Worm (Caenorhabditis elegans) whole organism, L1 larva: ENCODE data around the gene cox-10.

Source experiments
- dpl-1 ChIP-seq, 3 experiments: fragments of 150-350 bp in 2 of 3; sonication (generic microtip) in 1 of 3; optimal IDR thresholded peaks; 2 replicates each; lab custom pipeline; 2014 to 2017; ENCODE audit warnings: missing biosample characterization in 3 of 3, missing genetic modification characterization in 3 of 3, missing genetic modification reagents in 3 of 3
- grh-1 ChIP-seq: fragments of 200-800 bp; sonication (Bioruptor generic); IDR thresholded peaks from 2 replicates; pipeline ENCODE4 v1.3.6; 2022; ENCODE audit warnings: missing genetic modification reagents, missing genetic modification characterization, missing compliant biosample characterization
- lsy-2 ChIP-seq, 2 experiments: fragments of 150-350 bp; optimal IDR thresholded peaks; 2 replicates each; lab custom pipeline; 2014; ENCODE audit warnings: missing biosample characterization in 2 of 2, missing genetic modification characterization in 2 of 2
- nhr-77 ChIP-seq: fragments of 150-350 bp; optimal IDR thresholded peaks from 2 replicates; lab custom pipeline; 2014; ENCODE audit warnings: missing biosample characterization, missing genetic modification characterization
- nhr-90 ChIP-seq: sonication (generic microtip); optimal IDR thresholded peaks from 2 replicates; lab custom pipeline; 2016; ENCODE audit warnings: mild to moderate bottlenecking, missing genetic modification characterization, missing compliant biosample characterization; ENCODE audit not compliant: poor library complexity
- unc-130 ChIP-seq: fragments of 150-350 bp; optimal IDR thresholded peaks from 2 replicates; lab custom pipeline; 2017; ENCODE audit warnings: missing biosample characterization, missing genetic modification characterization, inconsistent platforms

DNA sequence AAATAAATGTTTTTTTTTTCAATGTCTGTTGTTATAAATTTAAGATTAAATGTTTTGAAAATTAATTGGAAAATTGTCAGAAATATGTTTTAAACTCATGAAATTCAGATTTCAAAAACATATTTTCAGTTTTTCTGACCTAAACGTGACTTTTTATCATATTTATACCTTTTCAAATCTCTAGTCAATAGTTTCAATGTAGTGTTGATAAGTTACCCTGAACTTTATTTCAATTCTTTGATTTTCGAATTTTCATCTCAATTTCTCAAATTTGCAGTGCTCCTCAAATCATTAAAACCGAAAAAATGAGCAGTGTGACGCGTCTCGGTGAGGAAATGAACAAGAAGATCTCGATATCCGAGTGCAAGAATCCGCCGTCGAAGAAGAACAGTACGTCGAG, 25.3 kb upstream of the cox-10 start, which contains the start of gene rgs-4:
- TF ChIP-seq nhr-90 (tag; lab: Kevin White, UChicago) (no peak), lsy-2 (tag; optimal IDR thresholded peaks at IDR 0.05; lab: Kevin White, UChicago) (no peak), unc-130 (tag; lab: Kevin White, UChicago) (no peak), grh-1 (no peak), dpl-1 (GFP tag; optimal IDR thresholded peaks at IDR 0.05; lab: Kevin White, UChicago) (no peak), nhr-77 (tag; lab: Kevin White, UChicago) (no peak)
